Worm (Caenorhabditis elegans): ENCODE measurements around the gene Y105C5B.3.
A peak's percentile ranks its signal among the peaks of the same experiment; 100 is the strongest.

The Y105C5B.3 gene

ce11 chrIV:15915061-15915460, 31.0 kb downstream of the Y105C5B.3 start:
- no peak for TF ChIP-seq mxl-3 (GFP tag; optimal IDR thresholded peaks at IDR 0.05)
- no peak for TF ChIP-seq mxl-2 (GFP tag; conservative IDR thresholded peaks at IDR 0.05)
- no peak for TF ChIP-seq lin-29 (GFP tag; IDR thresholded peaks at IDR 0.05)

ce11 chrIV:15923000-15923399, 39.0 kb downstream of the Y105C5B.3 start:
- TF ChIP-seq Y5F2A.4 (GFP tag; optimal IDR thresholded peaks at IDR 0.05) (no peak), fos-1 (tag; optimal IDR thresholded peaks at IDR 0.05) (no peak), spr-1 (tag; optimal IDR thresholded peaks at IDR 0.05) (no peak), snpc-1.2 (GFP tag; IDR thresholded peaks at IDR 0.05) (no peak), aha-1 (tag) (peak; percentile 96)

ce11 chrIV:15926746-15927145, 42.7 kb downstream of the Y105C5B.3 start, which contains the start of gene Y105C5B.8:
Gene Y105C5B.8, minus strand, starts transcription at chrIV:15926846.
- TF ChIP-seq zip-2 (tag; optimal IDR thresholded peaks at IDR 0.05) (no peak), Y5F2A.4 (GFP tag; optimal IDR thresholded peaks at IDR 0.05) (no peak), zag-1 (tag; optimal IDR thresholded peaks at IDR 0.05) (no peak), hlh-30 (tag; optimal IDR thresholded peaks at IDR 0.05; ENCODE audit: insufficient read depth) (no peak), madf-9 (GFP tag; conservative IDR thresholded peaks at IDR 0.05) (no peak), ceh-28 (tag; optimal IDR thresholded peaks at IDR 0.05) (no peak), tag-97 (GFP tag; IDR thresholded peaks at IDR 0.05) (no peak), F10B5.3 (tag; optimal IDR thresholded peaks at IDR 0.05) (no peak), fos-1 (tag; optimal IDR thresholded peaks at IDR 0.05) (no peak), zfp-2 (tag; optimal IDR thresholded peaks at IDR 0.05) (no peak), lin-39 (tag; optimal IDR thresholded peaks at IDR 0.05) (no peak)

- TF ChIP-seq mdl-1 (tag; optimal IDR thresholded peaks at IDR 0.05) (peak in 1 of 2 experiments; percentile 51), pqm-1 (tag; optimal IDR thresholded peaks at IDR 0.05) (peak; percentile 56), nhr-28 (tag; optimal IDR thresholded peaks at IDR 0.05) (peak; percentile 74), dve-1 (tag; optimal IDR thresholded peaks at IDR 0.05; ENCODE audit: insufficient read depth) (peak; percentile 81), daf-16 (GFP tag; optimal IDR thresholded peaks at IDR 0.05) (peak in 1 of 2 experiments; percentile 43), daf-16 (tag; optimal IDR thresholded peaks at IDR 0.05) (peak; percentile 81), F26F4.8 (GFP tag; conservative IDR thresholded peaks at IDR 0.05) (no peak), hlh-30 (tag; optimal IDR thresholded peaks at IDR 0.05; ENCODE audit: insufficient read depth) (peak; percentile 79), nhr-77 (tag; optimal IDR thresholded peaks at IDR 0.05) (peak; percentile 15), ces-1 (GFP tag; optimal IDR thresholded peaks at IDR 0.05) (no peak), nhr-48 (tag; optimal IDR thresholded peaks at IDR 0.05) (peak; percentile 3)
Observed at ce11 chrIV:15929831-15930230, 45.8 kb downstream of the Y105C5B.3 start.

- TF ChIP-seq sdz-12 (GFP tag; optimal IDR thresholded peaks at IDR 0.05) (no peak), ceh-20 (GFP tag; IDR thresholded peaks at IDR 0.05) (no peak), zag-1 (tag; optimal IDR thresholded peaks at IDR 0.05) (no peak), ceh-32 (tag; optimal IDR thresholded peaks at IDR 0.05; ENCODE audit: poor library complexity) (no peak), R02D3.7 (tag; optimal IDR thresholded peaks at IDR 0.05) (no peak), daf-16 (GFP tag; optimal IDR thresholded peaks at IDR 0.05) (no peak), daf-16 (tag; optimal IDR thresholded peaks at IDR 0.05) (no peak), F37D6.2 (tag; optimal IDR thresholded peaks at IDR 0.05) (no peak), duxl-1 (tag; optimal IDR thresholded peaks at IDR 0.05; ENCODE audit: poor library complexity) (no peak), T26A8.4 (GFP tag; IDR thresholded peaks at IDR 0.05) (no peak), ztf-7 (tag; optimal IDR thresholded peaks at IDR 0.05) (no peak), aly-2 (tag; optimal IDR thresholded peaks at IDR 0.05) (no peak), zip-2 (tag; optimal IDR thresholded peaks at IDR 0.05) (no peak), nhr-28 (tag; optimal IDR thresholded peaks at IDR 0.05) (no peak), ceh-28 (tag; optimal IDR thresholded peaks at IDR 0.05) (no peak), snpc-4 (tag; optimal IDR thresholded peaks at IDR 0.05) (no peak)
Observed at ce11 chrIV:15930281-15930680, 46.3 kb downstream of the Y105C5B.3 start, which contains the start of gene Y105C5B.9. Gene Y105C5B.9, plus strand, starts transcription at chrIV:15930581.

Data from whole organism, L4 larva.